Fruit fly (Drosophila melanogaster) whole organism, adult: ENCODE data around the gene PH4alphaSG1.

Experiments used
- CG14711 ChIP-seq: fragments of 200-800 bp; sonication (Bioruptor generic); optimal IDR thresholded peaks from 2 replicates; lab custom pipeline; 2018; ENCODE audit warnings: missing biosample characterization, mild to moderate bottlenecking, missing genetic modification characterization, moderate library complexity
- CG1620 ChIP-seq: fragments of 200-800 bp; sonication (Bioruptor generic); optimal IDR thresholded peaks from 2 replicates; lab custom pipeline; 2016; ENCODE audit warnings: missing biosample characterization, missing genetic modification characterization
- CG7045 ChIP-seq: fragments of 200-800 bp; sonication (Bioruptor generic); optimal IDR thresholded peaks from 2 replicates; lab custom pipeline; 2017; ENCODE audit warnings: missing biosample characterization, mild to moderate bottlenecking, missing genetic modification characterization
- Clk ChIP-seq: fragments of 200-800 bp; sonication (Bioruptor generic); optimal IDR thresholded peaks from 2 replicates; lab custom pipeline; 2017; ENCODE audit warnings: missing biosample characterization, missing genetic modification characterization
- bab1 ChIP-seq: fragments of 200-800 bp; sonication (Bioruptor generic); optimal IDR thresholded peaks from 3 replicates; lab custom pipeline; 2019; ENCODE audit warnings: missing biosample characterization, mild to moderate bottlenecking, missing genetic modification characterization, moderate library complexity
- cnc ChIP-seq, 2 experiments: fragments of >200 bp; optimal IDR thresholded peaks; 2 replicates each; lab custom pipeline; 2017
- pad ChIP-seq: fragments of 200-800 bp; sonication (Bioruptor generic); optimal IDR thresholded peaks from 3 replicates; lab custom pipeline; 2017; ENCODE audit warnings: missing biosample characterization, missing genetic modification characterization, mild to moderate bottlenecking, moderate library complexity, missing genetic modification reagents
- tj ChIP-seq: fragments of 200-800 bp; sonication (Bioruptor generic); optimal IDR thresholded peaks from 3 replicates; lab custom pipeline; 2017; ENCODE audit warnings: missing biosample characterization, mild to moderate bottlenecking, missing genetic modification characterization, moderate library complexity
- toe ChIP-seq: fragments of 200-800 bp; sonication (Bioruptor generic); optimal IDR thresholded peaks from 2 replicates; lab custom pipeline; 2016; ENCODE audit warnings: missing biosample characterization, missing genetic modification characterization

DNA sequence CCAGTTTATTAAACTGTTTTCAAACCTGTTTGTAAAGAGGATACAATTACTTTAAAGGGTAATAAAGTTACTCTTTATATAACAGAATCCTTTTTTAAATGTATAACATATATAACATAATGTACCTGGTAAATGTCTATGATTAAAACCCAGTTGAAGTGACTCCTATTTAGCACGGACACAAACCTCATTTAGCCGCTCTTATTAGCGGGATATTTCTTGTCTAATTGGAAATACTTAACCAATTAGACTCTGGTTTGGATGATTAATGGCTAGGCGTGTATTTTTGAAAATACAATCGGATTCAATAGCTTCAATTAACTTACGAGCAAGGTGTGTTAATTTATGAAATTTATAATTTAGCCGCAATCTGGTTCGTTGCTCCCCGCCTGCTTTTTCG lies 38.4 kb downstream of the PH4alphaSG1 start:
- TF ChIP-seq CG1620 (GFP tag; lab: Kevin White, UChicago) (no peak), toe (GFP tag; lab: Kevin White, UChicago) (no peak), Clk (GFP tag; lab: Kevin White, UChicago) (no peak), tj (no peak), CG7045 (GFP tag; lab: Kevin White, UChicago) (no peak), cnc (optimal IDR thresholded peaks at IDR 0.05; lab: Kevin White, UChicago) (no peak), pad (GFP tag; lab: Kevin White, UChicago) (no peak), CG14711 (tag; lab: Kevin White, UChicago) (no peak), bab1 (GFP tag; lab: Kevin White, UChicago) (no peak)
